Worm (Caenorhabditis elegans): ENCODE results near the gene Y37H2A.13.

DNA sequence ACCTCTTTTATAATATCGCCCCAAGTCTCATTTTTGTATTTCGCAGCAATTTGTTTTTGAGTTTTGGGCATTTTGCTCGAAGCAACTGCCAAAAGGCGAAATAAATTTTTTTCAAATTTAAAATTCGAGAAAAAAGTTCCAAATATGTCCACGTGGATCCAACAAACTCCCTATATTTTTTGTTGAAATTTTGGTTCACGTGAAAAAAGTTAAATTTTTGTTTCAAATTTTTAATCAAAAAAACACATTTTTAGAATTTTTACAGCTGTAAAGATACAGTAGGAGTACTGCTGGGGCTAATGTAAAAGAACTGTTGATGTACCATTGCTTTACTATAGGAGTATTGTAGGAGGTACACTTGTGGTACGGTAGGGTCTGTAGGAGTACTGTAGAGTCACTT lies 24.5 kb downstream of the Y37H2A.13 start, which contains the start of gene C14A6.6:
- TF ChIP-seq nhr-12 (tag; optimal IDR thresholded peaks at IDR 0.05) = no peak
- TF ChIP-seq aha-1 (tag; optimal IDR thresholded peaks at IDR 0.05) = no peak
- no peak for TF ChIP-seq nhr-11 (tag; optimal IDR thresholded peaks at IDR 0.05)
- no peak for TF ChIP-seq elt-3 (tag; optimal IDR thresholded peaks at IDR 0.05)
- no peak for TF ChIP-seq dpl-1 (GFP tag; optimal IDR thresholded peaks at IDR 0.05)
- no peak for TF ChIP-seq fos-1 (tag; optimal IDR thresholded peaks at IDR 0.05)
- no peak for TF ChIP-seq efl-3 (GFP tag; optimal IDR thresholded peaks at IDR 0.05)
- TF ChIP-seq xbp-1 (tag; optimal IDR thresholded peaks at IDR 0.05) = no peak
- TF ChIP-seq pag-3 (tag; optimal IDR thresholded peaks at IDR 0.05; ENCODE audit: borderline replicate concordance, insufficient read depth) = no peak
- no peak for TF ChIP-seq ces-1 (GFP tag; optimal IDR thresholded peaks at IDR 0.05)
- no peak for TF ChIP-seq sup-37 (GFP tag; optimal IDR thresholded peaks at IDR 0.05)
- no peak for TF ChIP-seq dsc-1 (tag; optimal IDR thresholded peaks at IDR 0.05)

Measured in whole organism, L1 larva.